Fruit fly (Drosophila melanogaster): ENCODE data around the gene Drsl6.

The Drsl6 gene

DNA sequence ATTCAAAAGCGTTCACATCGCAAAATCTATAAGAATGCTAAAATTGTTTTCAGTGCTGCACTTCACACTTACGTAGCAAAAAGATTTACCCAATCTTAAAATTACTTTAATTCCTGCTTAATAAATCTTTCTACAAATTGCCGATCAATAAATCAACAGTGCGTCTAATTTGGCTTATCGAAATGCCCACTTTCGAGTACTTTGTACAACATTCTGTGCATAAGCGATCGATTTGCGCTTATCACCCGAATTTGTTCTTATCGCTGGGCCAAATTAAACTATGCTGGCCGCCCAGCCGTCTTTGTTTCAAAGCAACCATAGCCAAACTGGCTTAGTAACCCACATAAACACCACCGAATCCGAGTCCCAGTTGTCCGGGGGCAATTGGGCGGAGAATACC is 29.7 kb downstream of the Drsl6 start:
- TF ChIP-seq CG31224 (GFP tag; IDR thresholded peaks at IDR 0.05) (peak; percentile 58; the same call in 1 of the 2 replicates), zfh2 (GFP tag; optimal IDR thresholded peaks at IDR 0.05) (no peak), en (GFP tag; optimal IDR thresholded peaks at IDR 0.05) (no peak), CG13296 (GFP tag; optimal IDR thresholded peaks at IDR 0.05) (peak; percentile 47), CG34224 (GFP tag; IDR thresholded peaks at IDR 0.05; ENCODE audit: partially characterized antibody) (no peak), CG18262 (tag; optimal IDR thresholded peaks at IDR 0.05) (no peak), CG7556 (GFP tag; optimal IDR thresholded peaks at IDR 0.05) (no peak), CG18011 (GFP tag; optimal IDR thresholded peaks at IDR 0.05) (no peak), PHDP (tag; optimal IDR thresholded peaks at IDR 0.05) (peak; percentile 11), repo (GFP tag; optimal IDR thresholded peaks at IDR 0.05) (no peak), lov (optimal IDR thresholded peaks at IDR 0.05) (no peak), lov (GFP tag; IDR thresholded peaks at IDR 0.05) (no peak), lab (GFP tag; optimal IDR thresholded peaks at IDR 0.05) (peak; percentile 40), Chrac-16 (GFP tag; optimal IDR thresholded peaks at IDR 0.05) (no peak), CG34376 (GFP tag; optimal IDR thresholded peaks at IDR 0.05) (peak; percentile 93), TFAM (GFP tag; optimal IDR thresholded peaks at IDR 0.05) (no peak), CG4854 (GFP tag; optimal IDR thresholded peaks at IDR 0.05) (no peak), CG14860 (GFP tag; IDR thresholded peaks at IDR 0.05; ENCODE audit: partially characterized antibody) (no peak), Dbx (GFP tag; IDR thresholded peaks at IDR 0.05) (no peak), CG9817 (tag; optimal IDR thresholded peaks at IDR 0.05) (no peak), CG8388 (GFP tag; optimal IDR thresholded peaks at IDR 0.05) (no peak), CG11247 (GFP tag; IDR thresholded peaks at IDR 0.05) (no peak), dati (GFP tag; IDR thresholded peaks at IDR 0.05) (no peak), kay (GFP tag; optimal IDR thresholded peaks at IDR 0.05) (no peak), Antp (GFP tag; optimal IDR thresholded peaks at IDR 0.05) (no peak), inv (GFP tag; IDR thresholded peaks at IDR 0.05; ENCODE audit: partially characterized antibody) (no peak), ATbp (GFP tag; optimal IDR thresholded peaks at IDR 0.05) (no peak), MESR4 (GFP tag; optimal IDR thresholded peaks at IDR 0.05) (no peak), Bgb (GFP tag; IDR thresholded peaks at IDR 0.05; ENCODE audit: partially characterized antibody) (no peak), CG15514 (GFP tag; optimal IDR thresholded peaks at IDR 0.05) (peak; percentile 23), grn (GFP tag; optimal IDR thresholded peaks at IDR 0.05) (peak; percentile 54), CG2129 (GFP tag; IDR thresholded peaks at IDR 0.05; ENCODE audit: partially characterized antibody) (no peak), Pdp1 (GFP tag; optimal IDR thresholded peaks at IDR 0.05) (peak in 1 of 2 experiments; percentile 15), CG4328 (GFP tag; optimal IDR thresholded peaks at IDR 0.05) (no peak), sd (tag; optimal IDR thresholded peaks at IDR 0.05) (peak; percentile 66), HLHmδ (GFP tag; optimal IDR thresholded peaks at IDR 0.05) (no peak), NFAT (GFP tag; IDR thresholded peaks at IDR 0.05) (no peak), HHEX (GFP tag; optimal IDR thresholded peaks at IDR 0.05) (peak; percentile 7), CG30020 (tag; optimal IDR thresholded peaks at IDR 0.05) (no peak), nerfin-2 (GFP tag; IDR thresholded peaks at IDR 0.05; ENCODE audit: partially characterized antibody) (no peak), CG15479 (GFP tag; optimal IDR thresholded peaks at IDR 0.05) (peak; percentile 17), CG6689 (GFP tag; IDR thresholded peaks at IDR 0.05) (no peak), oc (tag; optimal IDR thresholded peaks at IDR 0.05) (no peak), B-H1 (GFP tag; IDR thresholded peaks at IDR 0.05) (no peak), CG6683 (GFP tag; optimal IDR thresholded peaks at IDR 0.05) (no peak), Doc3 (GFP tag; IDR thresholded peaks at IDR 0.05; ENCODE audit: partially characterized antibody) (no peak), psq (GFP tag; optimal IDR thresholded peaks at IDR 0.05) (no peak), CG1602 (GFP tag; optimal IDR thresholded peaks at IDR 0.05) (no peak), unpg (GFP tag; optimal IDR thresholded peaks at IDR 0.05) (no peak), sug (tag; optimal IDR thresholded peaks at IDR 0.05) (peak; percentile 55)

All from whole organism, embryonic.